Fruit fly (Drosophila melanogaster) whole organism, embryonic: ENCODE results near the gene JMJD4.

ENCODE experiments used
- Asciz ChIP-seq: fragments of 200-800 bp; sonication (Bioruptor generic); optimal IDR thresholded peaks from 2 replicates; lab custom pipeline; 2017; ENCODE audit warnings: missing biosample characterization, mild to moderate bottlenecking, missing genetic modification characterization, missing genetic modification reagents
- Atf3 ChIP-seq: fragments of 200-800 bp; sonication (Bioruptor generic); optimal IDR thresholded peaks from 3 replicates; lab custom pipeline; 2016; ENCODE audit warnings: missing biosample characterization, missing genetic modification characterization
- Bdp1 ChIP-seq: fragments of 200-800 bp; sonication (Bioruptor generic); optimal IDR thresholded peaks from 3 replicates; lab custom pipeline; 2016; ENCODE audit warnings: missing biosample characterization, missing genetic modification characterization
- CG10431 ChIP-seq: fragments of 200-800 bp; sonication (Bioruptor generic); optimal IDR thresholded peaks from 3 replicates; lab custom pipeline; 2018; ENCODE audit warnings: missing biosample characterization, mild to moderate bottlenecking, missing genetic modification characterization
- CG10565 ChIP-seq: fragments of 200-800 bp; sonication (Bioruptor generic); optimal IDR thresholded peaks from 3 replicates; lab custom pipeline; 2016; ENCODE audit warnings: missing biosample characterization, mild to moderate bottlenecking, missing genetic modification characterization
- CG10979 ChIP-seq: fragments of 200-800 bp; sonication (Bioruptor generic); optimal IDR thresholded peaks from 2 replicates; lab custom pipeline; 2018; ENCODE audit warnings: missing biosample characterization, mild to moderate bottlenecking, missing genetic modification characterization, moderate library complexity
- CG11560 ChIP-seq: fragments of 200-800 bp; sonication (Bioruptor generic); IDR thresholded peaks from 3 replicates; pipeline ENCODE4 v1.3.6; 2022; ENCODE audit warnings: missing biosample characterization, missing genetic modification characterization
- CG11695 ChIP-seq: fragments of 200-800 bp; sonication (Bioruptor generic); IDR thresholded peaks from 3 replicates; pipeline ENCODE4 v1.3.6; 2022; ENCODE audit warnings: missing biosample characterization, missing genetic modification characterization
- CG13775 ChIP-seq: fragments of 200-800 bp; sonication (Bioruptor generic); optimal IDR thresholded peaks from 3 replicates; lab custom pipeline; 2017; ENCODE audit warnings: missing biosample characterization, mild to moderate bottlenecking, missing genetic modification characterization
- CG13894 ChIP-seq: fragments of 200-800 bp; sonication (Bioruptor generic); optimal IDR thresholded peaks from 3 replicates; lab custom pipeline; 2018; ENCODE audit warnings: missing biosample characterization, mild to moderate bottlenecking, missing genetic modification characterization, moderate library complexity
- CG17328 ChIP-seq: fragments of 200-800 bp; sonication (Bioruptor generic); IDR thresholded peaks from 2 replicates; pipeline ENCODE4 v1.3.6; 2022; ENCODE audit warnings: missing biosample characterization, missing genetic modification characterization
- CG17912 ChIP-seq: fragments of 200-800 bp; sonication (Bioruptor generic); optimal IDR thresholded peaks from 2 replicates; lab custom pipeline; 2018; ENCODE audit warnings: missing biosample characterization, mild to moderate bottlenecking, missing genetic modification characterization
- CG18262 ChIP-seq: fragments of 200-800 bp; optimal IDR thresholded peaks from 3 replicates; lab custom pipeline; 2019; ENCODE audit warnings: missing biosample characterization, mild to moderate bottlenecking, missing genetic modification characterization, moderate library complexity
- CG1832 ChIP-seq: fragments of 200-800 bp; sonication (Bioruptor generic); optimal IDR thresholded peaks from 2 replicates; lab custom pipeline; 2017; ENCODE audit warnings: missing biosample characterization, mild to moderate bottlenecking, missing genetic modification characterization, inconsistent platforms
- CG33557 ChIP-seq: fragments of 200-800 bp; sonication (Bioruptor generic); optimal IDR thresholded peaks from 2 replicates; lab custom pipeline; 2019; ENCODE audit warnings: missing biosample characterization, mild to moderate bottlenecking, missing genetic modification characterization, moderate library complexity
- CG34224 ChIP-seq: fragments of 200-800 bp; sonication (Bioruptor generic); IDR thresholded peaks from 3 replicates; pipeline ENCODE4 v1.3.6; 2022; ENCODE audit warnings: missing biosample characterization, missing genetic modification characterization; ENCODE audit not compliant: partially characterized antibody
- CG34422 ChIP-seq: fragments of 200-800 bp; sonication (Bioruptor generic); IDR thresholded peaks from 3 replicates; pipeline ENCODE4 v1.3.6; 2022; ENCODE audit warnings: missing biosample characterization, missing genetic modification characterization
- CG3726 ChIP-seq: fragments of 200-800 bp; sonication (Bioruptor generic); IDR thresholded peaks from 3 replicates; pipeline ENCODE4, ENCODE4 v1.3.6; 2022; ENCODE audit warnings: missing biosample characterization, missing genetic modification characterization
- CG7745 ChIP-seq: fragments of 200-800 bp; sonication (Bioruptor generic); optimal IDR thresholded peaks from 2 replicates; lab custom pipeline; 2018; ENCODE audit warnings: missing biosample characterization, mild to moderate bottlenecking, missing genetic modification characterization, moderate library complexity
- CG8359 ChIP-seq: fragments of 200-800 bp; sonication (Bioruptor generic); optimal IDR thresholded peaks from 2 replicates; lab custom pipeline; 2017; ENCODE audit warnings: missing biosample characterization, mild to moderate bottlenecking, missing genetic modification characterization, borderline replicate concordance
- CG9609 ChIP-seq: fragments of 200-800 bp; sonication (Bioruptor generic); optimal IDR thresholded peaks from 3 replicates; lab custom pipeline; 2016; ENCODE audit warnings: missing biosample characterization, missing genetic modification characterization
- CG9797 ChIP-seq: fragments of 200-800 bp; sonication (Bioruptor generic); optimal IDR thresholded peaks from 3 replicates; lab custom pipeline; 2018; ENCODE audit warnings: missing biosample characterization, mild to moderate bottlenecking, missing genetic modification characterization
- CG9932 ChIP-seq: fragments of 200-800 bp; sonication (Bioruptor generic); IDR thresholded peaks from 2 replicates; pipeline ENCODE4 v1.3.6; 2022; ENCODE audit warnings: missing biosample characterization, missing genetic modification characterization
- Dad ChIP-seq: fragments of 200-800 bp; sonication (Bioruptor generic); optimal IDR thresholded peaks from 3 replicates; lab custom pipeline; 2016; ENCODE audit warnings: missing biosample characterization, missing genetic modification characterization
- Dll ChIP-seq: fragments of 200-800 bp; sonication (Bioruptor generic); IDR thresholded peaks from 4 replicates; pipeline ENCODE4 v1.3.6; 2022; ENCODE audit warnings: missing biosample characterization, missing genetic modification characterization; ENCODE audit not compliant: partially characterized antibody
- HLH4C ChIP-seq: fragments of 200-800 bp; sonication (Bioruptor generic); IDR thresholded peaks from 3 replicates; pipeline ENCODE4 v1.3.6; 2022; ENCODE audit warnings: missing biosample characterization, missing genetic modification characterization; ENCODE audit not compliant: partially characterized antibody
- Jarid2 ChIP-seq: fragments of 200-800 bp; sonication (Bioruptor generic); optimal IDR thresholded peaks from 3 replicates; lab custom pipeline; 2017; ENCODE audit warnings: mild to moderate bottlenecking, missing biosample characterization, missing genetic modification reagents, missing genetic modification characterization
- Lim3 ChIP-seq: fragments of 200-800 bp; sonication (Bioruptor generic); IDR thresholded peaks from 2 replicates; pipeline ENCODE4 v1.3.6; 2022; ENCODE audit warnings: missing biosample characterization, missing genetic modification characterization
- Pdp1 ChIP-seq, 2 experiments: fragments of 200-800 bp; sonication (Bioruptor generic); optimal IDR thresholded peaks; 3 replicates each; lab custom pipeline; 2016; ENCODE audit warnings: missing biosample characterization in 2 of 2, missing genetic modification characterization in 2 of 2, mild to moderate bottlenecking in 1 of 2, moderate library complexity in 1 of 2
- Side ChIP-seq: fragments of 200-800 bp; sonication (Bioruptor generic); optimal IDR thresholded peaks from 2 replicates; lab custom pipeline; 2016; ENCODE audit warnings: missing biosample characterization, missing genetic modification characterization
- Six4 ChIP-seq: fragments of 200-800 bp; sonication (Bioruptor generic); optimal IDR thresholded peaks from 2 replicates; lab custom pipeline; 2016; ENCODE audit warnings: missing biosample characterization, missing genetic modification characterization
- Sox100B ChIP-seq: fragments of 200-800 bp; sonication (Bioruptor generic); optimal IDR thresholded peaks from 3 replicates; lab custom pipeline; 2018; ENCODE audit warnings: missing biosample characterization, mild to moderate bottlenecking, missing genetic modification characterization
- YL-1 ChIP-seq: fragments of 200-800 bp; sonication (Bioruptor generic); optimal IDR thresholded peaks from 3 replicates; lab custom pipeline; 2017; ENCODE audit warnings: missing biosample characterization, mild to moderate bottlenecking, missing genetic modification characterization
- ato ChIP-seq: fragments of 200-800 bp; sonication (Bioruptor generic); IDR thresholded peaks from 2 replicates; pipeline ENCODE4 v1.3.6; 2022; ENCODE audit warnings: missing biosample characterization, missing genetic modification characterization; ENCODE audit not compliant: partially characterized antibody
- bcd ChIP-seq: fragments of 200-800 bp; sonication (Bioruptor generic); optimal IDR thresholded peaks from 2 replicates; lab custom pipeline; 2017; ENCODE audit warnings: missing biosample characterization, mild to moderate bottlenecking, missing genetic modification characterization
- btn ChIP-seq: fragments of 200-800 bp; sonication (Bioruptor generic); optimal IDR thresholded peaks from 2 replicates; lab custom pipeline; 2016; ENCODE audit warnings: missing biosample characterization, missing genetic modification characterization
- cas ChIP-seq: fragments of 200-800 bp; sonication (Bioruptor generic); IDR thresholded peaks from 2 replicates; pipeline ENCODE4 v1.3.6; 2022; ENCODE audit warnings: missing biosample characterization, missing genetic modification characterization
- ci ChIP-seq: fragments of 200-800 bp; sonication (Bioruptor generic); IDR thresholded peaks from 3 replicates; pipeline ENCODE4 v1.3.6; 2022; ENCODE audit warnings: missing biosample characterization, missing genetic modification characterization
- en ChIP-seq: fragments of 200-800 bp; sonication (Bioruptor generic); optimal IDR thresholded peaks from 2 replicates; lab custom pipeline; 2016; ENCODE audit warnings: missing biosample characterization, missing genetic modification characterization
- ftz-f1 ChIP-seq: fragments of 200-800 bp; sonication (Bioruptor generic); optimal IDR thresholded peaks from 2 replicates; lab custom pipeline; 2016; ENCODE audit warnings: missing biosample characterization, missing genetic modification characterization
- gem ChIP-seq: fragments of 200-800 bp; sonication (Bioruptor generic); optimal IDR thresholded peaks from 2 replicates; lab custom pipeline; 2019; ENCODE audit warnings: missing biosample characterization, mild to moderate bottlenecking, missing genetic modification characterization, moderate library complexity
- gro ChIP-seq: fragments of 200-800 bp; sonication (Bioruptor generic); optimal IDR thresholded peaks from 2 replicates; lab custom pipeline; 2016; ENCODE audit warnings: missing biosample characterization, missing genetic modification characterization
- lola ChIP-seq, 3 experiments: fragments of >200 bp in 2 of 3; fragments of 200-800 bp in 1 of 3; sonication (Bioruptor generic) in 1 of 3; optimal IDR thresholded peaks; 2 replicates each; lab custom pipeline; 2017 to 2019; ENCODE audit warnings: missing biosample characterization in 3 of 3, missing genetic modification characterization in 3 of 3, mild to moderate bottlenecking in 1 of 3, moderate library complexity in 1 of 3
- maf-S ChIP-seq: fragments of 200-800 bp; sonication (Bioruptor generic); optimal IDR thresholded peaks from 2 replicates; lab custom pipeline; 2016; ENCODE audit warnings: missing biosample characterization, missing genetic modification characterization
- repo ChIP-seq: fragments of 200-800 bp; sonication (Bioruptor generic); optimal IDR thresholded peaks from 2 replicates; lab custom pipeline; 2016; ENCODE audit warnings: missing biosample characterization, missing genetic modification characterization
- sc ChIP-seq, 3 experiments: fragments of >200 bp in 2 of 3; fragments of 200-800 bp in 1 of 3; sonication (Bioruptor generic) in 1 of 3; optimal IDR thresholded peaks; 2 replicates in 2 of 3; 3 replicates in 1 of 3; lab custom pipeline; 2017; ENCODE audit warnings: mild to moderate bottlenecking in 1 of 3, missing biosample characterization in 1 of 3, missing genetic modification characterization in 1 of 3, missing genetic modification reagents in 1 of 3
- sim ChIP-seq: fragments of 200-800 bp; sonication (Bioruptor generic); IDR thresholded peaks from 2 replicates; pipeline ENCODE4 v1.3.6; 2022; ENCODE audit warnings: missing biosample characterization, missing genetic modification characterization
- yki ChIP-seq: fragments of >200 bp; optimal IDR thresholded peaks from 3 replicates; lab custom pipeline; 2018

JMJD4 gene

dm6 chr2L:18141471-18142345, 17.4 kb downstream of the JMJD4 start (continued):
- no peak for TF ChIP-seq ato (GFP tag; lab: Robert Waterston, UW)
- no peak for TF ChIP-seq CG9609 (GFP tag; lab: Kevin White, UChicago)
- TF ChIP-seq YL-1 (GFP tag; lab: Kevin White, UChicago): no peak
- TF ChIP-seq CG3726 (GFP tag; lab: Robert Waterston, UW): 0 out of 3 replicates have a peak, but pooled peaks have one; percentile 55
- peak; percentile 28; the same call in 1 of the 3 replicates for TF ChIP-seq CG11560 (tag; lab: Robert Waterston, UW)
- TF ChIP-seq gem (tag; lab: Kevin White, UChicago): peak; percentile 77
- TF ChIP-seq Side: no peak
- TF ChIP-seq Asciz (GFP tag; lab: Kevin White, UChicago): peak; percentile 83
- peak; percentile 75 for TF ChIP-seq CG18262
- TF ChIP-seq gro (GFP tag; lab: Kevin White, UChicago): peak; percentile 63
- peak; percentile 37 for TF ChIP-seq ftz-f1 (GFP tag; lab: Kevin White, UChicago)
- peak in 1 of 3 experiments; percentile 39 for TF ChIP-seq lola (GFP tag; optimal IDR thresholded peaks at IDR 0.05; lab: Kevin White, UChicago)
- peak; percentile 36 for TF ChIP-seq Bdp1 (GFP tag; lab: Kevin White, UChicago)
- peak; percentile 17 for TF ChIP-seq CG8359 (GFP tag; lab: Kevin White, UChicago)
- TF ChIP-seq CG9797: no peak
- peak; percentile 63 for TF ChIP-seq CG13775 (GFP tag; lab: Kevin White, UChicago)
- TF ChIP-seq Lim3 (GFP tag; lab: Robert Waterston, UW): no peak
- no peak for TF ChIP-seq sc (optimal IDR thresholded peaks at IDR 0.05; lab: Kevin White, UChicago)
- peak; percentile 38 for TF ChIP-seq sc (GFP tag; optimal IDR thresholded peaks at IDR 0.05; lab: Kevin White, UChicago)
- peak; percentile 58 for TF ChIP-seq cas (GFP tag; lab: Robert Waterston, UW)
- peak; percentile 23 to 49 for TF ChIP-seq Pdp1 (GFP tag; optimal IDR thresholded peaks at IDR 0.05; lab: Kevin White, UChicago)
- no peak for TF ChIP-seq sim (GFP tag; lab: Robert Waterston, UW)
- peak; percentile 4 for TF ChIP-seq maf-S (GFP tag; lab: Kevin White, UChicago)
- TF ChIP-seq CG7745 (tag; lab: Kevin White, UChicago): no peak
- peak; percentile 54 for TF ChIP-seq CG17328 (GFP tag; lab: Robert Waterston, UW)
- peak; percentile 60; the same call in 2 of the 3 replicates for TF ChIP-seq CG11695 (GFP tag; lab: Robert Waterston, UW)
- peak; percentile 73 for TF ChIP-seq ci (GFP tag; lab: Robert Waterston, UW)
- no peak for TF ChIP-seq btn (GFP tag; lab: Kevin White, UChicago)
- TF ChIP-seq repo (GFP tag; lab: Kevin White, UChicago): no peak
- TF ChIP-seq Atf3 (GFP tag; lab: Kevin White, UChicago): no peak
- peak; percentile 55 for TF ChIP-seq Six4 (GFP tag; lab: Kevin White, UChicago)
- no peak for TF ChIP-seq yki (lab: Kevin White, UChicago)
- TF ChIP-seq CG13894 (tag; lab: Kevin White, UChicago): peak; percentile 37
- TF ChIP-seq HLH4C (GFP tag; lab: Robert Waterston, UW): no peak
- peak; percentile 66 for TF ChIP-seq CG10979 (tag; lab: Kevin White, UChicago)
- no peak for TF ChIP-seq CG34224
- TF ChIP-seq Jarid2 (GFP tag; lab: Kevin White, UChicago): peak; percentile 72
- TF ChIP-seq CG33557 (GFP tag; lab: Kevin White, UChicago): no peak
- peak; percentile 65 for TF ChIP-seq bcd (GFP tag; lab: Kevin White, UChicago)
- peak; percentile 38; the same call in 2 of the 3 replicates for TF ChIP-seq CG34422 (GFP tag; lab: Robert Waterston, UW)
- TF ChIP-seq CG1832 (GFP tag; lab: Kevin White, UChicago): no peak
- TF ChIP-seq en (GFP tag; lab: Kevin White, UChicago): no peak
- TF ChIP-seq CG17912 (GFP tag; lab: Kevin White, UChicago): no peak
- no peak for TF ChIP-seq CG10431 (GFP tag; lab: Kevin White, UChicago)
- TF ChIP-seq Dad (GFP tag; lab: Kevin White, UChicago): no peak
- TF ChIP-seq Dll (GFP tag; lab: Robert Waterston, UW): no peak
- TF ChIP-seq CG10565 (GFP tag; lab: Kevin White, UChicago): no peak
- TF ChIP-seq Sox100B (GFP tag; lab: Kevin White, UChicago): peak; percentile 78
- 0 out of 2 replicates have a peak, but pooled peaks have one; percentile 34 for TF ChIP-seq CG9932 (GFP tag; lab: Robert Waterston, UW)
